Worm (Caenorhabditis elegans): ENCODE data around the gene F53F1.2.

F53F1.2 gene

DNA sequence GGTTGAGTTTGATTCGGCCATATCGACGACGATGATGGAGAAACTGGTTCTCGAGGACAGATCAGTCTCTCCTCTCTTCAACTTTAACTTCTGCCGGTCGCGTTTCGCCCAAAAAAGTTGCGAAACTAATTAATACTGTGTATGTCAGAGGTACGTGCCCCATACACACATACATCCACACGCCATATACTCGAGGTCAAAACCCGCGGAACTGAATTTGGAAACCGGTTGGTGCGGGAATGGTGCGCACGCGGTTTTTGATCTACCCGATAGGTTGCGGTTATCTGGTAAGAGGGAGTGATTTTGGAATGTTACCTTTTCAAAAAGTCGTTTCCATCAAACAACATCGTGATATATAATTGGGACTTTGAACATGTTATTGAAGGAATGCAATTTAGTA is 26.4 kb upstream of the F53F1.2 start, which contains the start of gene ifbp-1 (continued):
- TF ChIP-seq sup-37 (GFP tag; optimal IDR thresholded peaks at IDR 0.05) = no peak
- no peak for TF ChIP-seq sox-4 (tag; optimal IDR thresholded peaks at IDR 0.05)
- TF ChIP-seq lir-3 (tag; optimal IDR thresholded peaks at IDR 0.05; ENCODE audit: poor library complexity) = no peak
- TF ChIP-seq C16A3.4 (tag; optimal IDR thresholded peaks at IDR 0.05) = peak; percentile 55
- TF ChIP-seq elt-3 (tag; optimal IDR thresholded peaks at IDR 0.05) = peak; percentile 39 to 96 (median 91)
- TF ChIP-seq nhr-12 (tag; optimal IDR thresholded peaks at IDR 0.05) = no peak
- TF ChIP-seq nhr-84 (tag; optimal IDR thresholded peaks at IDR 0.05) = no peak
- peak; percentile 69 for TF ChIP-seq nhr-19 (GFP tag; conservative IDR thresholded peaks at IDR 0.05)
- no peak for TF ChIP-seq ces-1 (GFP tag; optimal IDR thresholded peaks at IDR 0.05)
- TF ChIP-seq egl-27 (tag; optimal IDR thresholded peaks at IDR 0.05) = peak in 1 of 2 experiments; percentile 41
- TF ChIP-seq tlp-1 (tag; optimal IDR thresholded peaks at IDR 0.05) = no peak
- TF ChIP-seq xbp-1 (tag; optimal IDR thresholded peaks at IDR 0.05) = peak; percentile 40
- peak; percentile 16 to 47 for TF ChIP-seq efl-1 (optimal IDR thresholded peaks at IDR 0.05)
- TF ChIP-seq efl-1 (GFP tag; optimal IDR thresholded peaks at IDR 0.05 in 1 of 2) = peak in 1 of 2 experiments; percentile 95

DNA sequence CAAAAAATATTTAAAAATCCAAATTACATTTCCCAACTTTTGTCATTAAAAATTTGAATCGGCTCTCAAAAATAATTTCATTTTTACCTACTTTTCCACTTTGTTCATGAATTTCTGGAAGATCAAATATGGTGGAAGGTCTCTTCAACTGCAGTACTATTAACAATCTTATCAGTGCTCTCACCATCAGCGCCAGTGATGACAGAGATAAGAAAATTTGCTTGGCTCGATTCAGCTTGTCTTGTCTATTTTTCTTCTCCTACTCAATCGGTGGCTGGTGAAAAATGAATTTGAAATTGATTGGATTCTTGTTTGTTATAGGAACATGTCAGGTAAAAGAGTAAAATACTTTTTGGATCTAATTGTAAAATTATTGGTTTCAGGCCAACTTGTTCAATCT is 25.6 kb upstream of the F53F1.2 start, which contains the start of gene cpz-2:
Gene cpz-2, plus strand, starts transcription at position 210 of the 400 bp plus-strand sequence.
- peak; percentile 56 for TF ChIP-seq elt-2 (tag; optimal IDR thresholded peaks at IDR 0.05)
- TF ChIP-seq hlh-17 (GFP tag; optimal IDR thresholded peaks at IDR 0.05; ENCODE audit: borderline replicate concordance) = no peak

DNA sequence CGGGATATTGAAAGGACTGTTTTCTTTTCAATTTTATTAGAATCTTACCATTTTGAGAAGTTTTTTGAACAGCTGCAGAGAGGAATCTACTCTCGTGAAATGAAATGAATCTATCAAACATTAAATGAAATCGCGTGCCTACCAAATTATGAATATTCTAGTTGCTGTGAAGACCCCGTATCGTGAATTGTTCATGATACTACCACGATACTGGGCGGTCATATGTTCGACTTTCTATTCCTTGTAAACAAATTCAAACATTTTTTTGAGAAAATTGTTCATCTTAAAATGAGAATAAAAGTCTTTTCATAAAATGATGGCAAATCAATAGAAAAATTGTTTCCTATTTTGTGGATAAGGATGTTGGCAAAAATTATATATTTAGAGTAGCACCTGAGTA is 20.8 kb upstream of the F53F1.2 start, which contains the start of gene gcy-34:
Gene gcy-34, minus strand, starts transcription at position 101 of the 400 bp plus-strand sequence.
- TF ChIP-seq alr-1 (tag; optimal IDR thresholded peaks at IDR 0.05; ENCODE audit: borderline replicate concordance) (no peak), elt-2 (tag; optimal IDR thresholded peaks at IDR 0.05) (no peak), rnt-1 (tag; optimal IDR thresholded peaks at IDR 0.05) (no peak), pag-3 (tag; optimal IDR thresholded peaks at IDR 0.05; ENCODE audit: borderline replicate concordance, insufficient read depth) (no peak), fkh-10 (GFP tag; optimal IDR thresholded peaks at IDR 0.05) (no peak), nhr-12 (tag; optimal IDR thresholded peaks at IDR 0.05) (no peak), nhr-11 (tag; optimal IDR thresholded peaks at IDR 0.05) (peak; percentile 1)

DNA sequence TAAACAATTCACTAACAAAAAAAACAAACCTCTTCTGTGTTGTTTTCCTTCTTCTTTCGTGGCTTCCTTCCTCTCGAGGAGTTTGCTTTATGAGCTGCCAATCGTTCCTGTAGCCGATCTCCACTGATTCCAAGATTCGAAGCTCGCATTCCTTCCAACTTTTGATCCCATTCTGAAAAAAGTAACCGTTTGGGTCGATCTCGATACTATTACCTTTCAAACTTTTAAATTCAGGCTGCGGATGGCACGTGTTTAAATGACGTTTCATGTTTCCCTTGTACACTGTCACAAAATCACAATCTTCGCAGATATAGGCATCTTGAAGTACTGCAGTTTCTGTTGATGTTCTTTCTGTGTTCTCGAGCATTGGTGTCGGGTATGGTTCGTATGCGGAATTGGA is 19.1 kb upstream of the F53F1.2 start:
- TF ChIP-seq mdl-1 (tag; optimal IDR thresholded peaks at IDR 0.05) (no peak), mab-9 (GFP tag; IDR thresholded peaks at IDR 0.05) (no peak), lsy-2 (tag; optimal IDR thresholded peaks at IDR 0.05) (no peak), nhr-71 (tag; optimal IDR thresholded peaks at IDR 0.05) (no peak), nhr-76 (tag; optimal IDR thresholded peaks at IDR 0.05) (no peak), swsn-7 (tag; optimal IDR thresholded peaks at IDR 0.05) (no peak), ceh-90 (tag; optimal IDR thresholded peaks at IDR 0.05) (no peak), zip-4 (GFP tag; optimal IDR thresholded peaks at IDR 0.05) (no peak), ceh-8 (GFP tag; optimal IDR thresholded peaks at IDR 0.05) (no peak), unc-130 (tag; optimal IDR thresholded peaks at IDR 0.05) (no peak), ama-1 (optimal IDR thresholded peaks at IDR 0.05) (no peak), nhr-90 (tag; optimal IDR thresholded peaks at IDR 0.05; ENCODE audit: poor library complexity) (no peak), lin-15B (tag; optimal IDR thresholded peaks at IDR 0.05) (no peak), ets-5 (GFP tag; IDR thresholded peaks at IDR 0.05) (no peak), hpl-2 (GFP tag; optimal IDR thresholded peaks at IDR 0.05) (no peak)

DNA sequence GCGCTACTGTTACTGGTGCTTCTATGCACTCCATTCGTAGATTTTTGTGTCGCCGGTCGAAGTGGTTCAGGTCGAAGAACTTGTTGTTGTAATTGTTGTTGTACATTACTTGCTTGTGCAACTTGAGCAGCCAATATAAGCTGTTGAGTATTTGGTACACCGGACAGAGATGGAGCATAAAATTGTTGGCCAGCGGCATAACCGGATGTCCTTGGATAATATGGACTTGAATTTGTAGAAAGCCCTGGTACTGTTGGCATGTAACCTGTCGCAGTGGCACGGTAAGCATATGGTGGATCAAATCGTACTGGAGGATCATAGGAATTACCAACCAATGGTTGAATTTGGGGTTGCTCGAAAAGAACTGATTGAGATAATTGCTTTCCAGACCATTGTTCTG is 17.7 kb upstream of the F53F1.2 start:
- no peak for TF ChIP-seq ceh-8 (GFP tag; optimal IDR thresholded peaks at IDR 0.05)
- no peak for TF ChIP-seq ztf-11 (tag; optimal IDR thresholded peaks at IDR 0.05)
- no peak for TF ChIP-seq jun-1 (tag; optimal IDR thresholded peaks at IDR 0.05)
- TF ChIP-seq fos-1 (tag; optimal IDR thresholded peaks at IDR 0.05) = no peak
- TF ChIP-seq efl-3 (GFP tag; optimal IDR thresholded peaks at IDR 0.05) = no peak
- TF ChIP-seq lir-3 (tag; optimal IDR thresholded peaks at IDR 0.05; ENCODE audit: poor library complexity) = no peak
- TF ChIP-seq nhr-12 (tag; optimal IDR thresholded peaks at IDR 0.05) = no peak
- no peak for TF ChIP-seq nhr-77 (tag; optimal IDR thresholded peaks at IDR 0.05)
- no peak for TF ChIP-seq fkh-10 (GFP tag; optimal IDR thresholded peaks at IDR 0.05)
- TF ChIP-seq ama-1 (optimal IDR thresholded peaks at IDR 0.05) = no peak

Measured in whole organism, L1 larva.